Fruit fly (Drosophila melanogaster) whole organism: ENCODE measurements around the gene Miox.

Source experiments
- Dll ChIP-seq: fragments of >200 bp; optimal IDR thresholded peaks from 2 replicates; lab custom pipeline; 2017
- psq ChIP-seq: fragments of >200 bp; optimal IDR thresholded peaks from 2 replicates; lab custom pipeline; 2017

- TF ChIP-seq Dll (lab: Kevin White, UChicago) (no peak), psq (lab: Kevin White, UChicago) (no peak)
Observed at dm6 chr3L:12203736-12204135, 19.0 kb downstream of the Miox start, which contains the start of gene Ak1.
